Worm (Caenorhabditis elegans): ENCODE data around the gene B0218.5.

- TF ChIP-seq mls-2 (tag; optimal IDR thresholded peaks at IDR 0.05) (no peak), snpc-4 (tag; optimal IDR thresholded peaks at IDR 0.05) (no peak)
These were observed 16.5 kb upstream of the B0218.5 start for ce11 chrIV:8173610-8174009.
